Worm (Caenorhabditis elegans): Measurements from ENCODE around the gene C49H3.4.

- TF ChIP-seq repo-1 (tag; optimal IDR thresholded peaks at IDR 0.05): no peak
- TF ChIP-seq let-607 (tag; optimal IDR thresholded peaks at IDR 0.05): no peak
- TF ChIP-seq zfh-2 (GFP tag; conservative IDR thresholded peaks at IDR 0.05): no peak
- no peak for TF ChIP-seq B0336.3 (GFP tag; IDR thresholded peaks at IDR 0.05)
- no peak for TF ChIP-seq efl-1 (GFP tag; optimal IDR thresholded peaks at IDR 0.05)
- no peak for TF ChIP-seq snpc-1.3 (tag; optimal IDR thresholded peaks at IDR 0.05; ENCODE audit: insufficient read depth)
- TF ChIP-seq ceh-79 (tag; optimal IDR thresholded peaks at IDR 0.05): no peak
- TF ChIP-seq zim-3 (tag; optimal IDR thresholded peaks at IDR 0.05): no peak
These were observed 8.9 kb downstream of the C49H3.4 start, which contains the start of the genes xpo-3 and C49H3.3 for ce11 chrIV:7923982-7924480.
